Fruit fly (Drosophila melanogaster) S2 (cell line): Measurements from ENCODE around the gene slp2.

Experiments used
- CG8478 ChIP-seq: fragments of >200 bp; optimal IDR thresholded peaks from 2 replicates; lab custom pipeline; 2018
- CTCF ChIP-seq, 2 experiments: fragments of >200 bp; optimal IDR thresholded peaks; 2 replicates each; lab custom pipeline; 2018

- no peak for TF ChIP-seq CG8478 (lab: Kevin White, UChicago)
- TF ChIP-seq CTCF (optimal IDR thresholded peaks at IDR 0.05; lab: Kevin White, UChicago) = no peak
Observed at dm6 chr2L:3888173-3888572, 51.5 kb downstream of the slp2 start.
